Worm (Caenorhabditis elegans) whole organism, L4 larva: ENCODE measurements around the gene R07H5.9.

Source experiments
- D1046.2 ChIP-seq: fragments of 200-800 bp; sonication (Bioruptor generic); IDR thresholded peaks from 2 replicates; pipeline ENCODE4 v1.3.6; 2022; ENCODE audit warnings: missing genetic modification characterization, missing compliant biosample characterization
- F10B5.3 ChIP-seq: sonication (generic microtip); optimal IDR thresholded peaks from 2 replicates; lab custom pipeline; 2016; ENCODE audit warnings: mild to moderate bottlenecking, missing genetic modification characterization, missing compliant biosample characterization
- F26F4.8 ChIP-seq: fragments of 200-800 bp; sonication (Bioruptor generic); conservative IDR thresholded peaks from 2 replicates; pipeline ENCODE4 v1.3.6; 2022; ENCODE audit warnings: missing genetic modification characterization, missing compliant biosample characterization
- F37D6.2 ChIP-seq: sonication (generic microtip); optimal IDR thresholded peaks from 2 replicates; lab custom pipeline; 2016; ENCODE audit warnings: mild to moderate bottlenecking, missing genetic modification characterization, missing compliant biosample characterization
- R02D3.7 ChIP-seq: fragments of 150-350 bp; sonication (generic microtip); optimal IDR thresholded peaks from 3 replicates; lab custom pipeline; 2014; ENCODE audit warnings: missing biosample characterization, missing genetic modification characterization
- T26A8.4 ChIP-seq: fragments of 200-800 bp; sonication (Bioruptor generic); IDR thresholded peaks from 2 replicates; pipeline ENCODE4 v1.3.6; 2022; ENCODE audit warnings: missing genetic modification characterization, missing compliant biosample characterization
- Y48G9A.11 ChIP-seq: fragments of 200-800 bp; sonication (Bioruptor generic); IDR thresholded peaks from 2 replicates; pipeline ENCODE4 v1.3.6; 2022; ENCODE audit warnings: missing genetic modification reagents, missing genetic modification characterization, missing compliant biosample characterization
- ZK337.2 ChIP-seq: fragments of 200-800 bp; sonication (Bioruptor generic); IDR thresholded peaks from 2 replicates; pipeline ENCODE4 v1.3.6; 2022; ENCODE audit warnings: missing genetic modification reagents, missing genetic modification characterization, missing compliant biosample characterization
- aha-1 ChIP-seq: fragments of 150-350 bp; peaks from one replicate; lab custom pipeline; 2014; ENCODE audit warnings: missing biosample characterization, missing genetic modification characterization
- ama-1 ChIP-seq: fragments of 150-350 bp; optimal IDR thresholded peaks from 2 replicates; lab custom pipeline; 2014; ENCODE audit warnings: inconsistent platforms, mixed read lengths
- ceh-28 ChIP-seq: fragments of 150-350 bp; optimal IDR thresholded peaks from 2 replicates; lab custom pipeline; 2014; ENCODE audit warnings: missing biosample characterization, missing genetic modification reagents, missing genetic modification characterization
- ctbp-1 ChIP-seq: fragments of 200-800 bp; sonication (Bioruptor generic); IDR thresholded peaks from 2 replicates; pipeline ENCODE4 v1.3.6; 2022; ENCODE audit warnings: missing genetic modification reagents, missing genetic modification characterization, missing compliant biosample characterization
- daf-16 ChIP-seq, 3 experiments: sonication (generic microtip); optimal IDR thresholded peaks; 2 replicates each; lab custom pipeline; 2016 to 2017; ENCODE audit warnings: missing genetic modification characterization in 3 of 3, missing genetic modification reagents in 3 of 3, mild to moderate bottlenecking in 2 of 3, missing compliant biosample characterization in 2 of 3, missing biosample characterization in 1 of 3, moderate library complexity in 1 of 3
- daf-19 ChIP-seq: fragments of 200-800 bp; sonication (Bioruptor generic); conservative IDR thresholded peaks from 2 replicates; pipeline ENCODE4 v1.3.6; 2022; ENCODE audit warnings: missing genetic modification characterization, missing compliant biosample characterization
- dmd-6 ChIP-seq: fragments of 200-800 bp; sonication (Bioruptor generic); IDR thresholded peaks from 2 replicates; pipeline ENCODE4 v1.3.6; 2022; ENCODE audit warnings: missing genetic modification reagents, missing genetic modification characterization, missing compliant biosample characterization
- dmd-9 ChIP-seq: fragments of 200-800 bp; sonication (Bioruptor generic); IDR thresholded peaks from 2 replicates; pipeline ENCODE4 v1.3.6; 2022; ENCODE audit warnings: missing genetic modification reagents, missing genetic modification characterization, missing compliant biosample characterization
- dpl-1 ChIP-seq: fragments of 150-350 bp; optimal IDR thresholded peaks from 2 replicates; lab custom pipeline; 2014; ENCODE audit warnings: missing biosample characterization, missing genetic modification reagents, missing genetic modification characterization
- dve-1 ChIP-seq: sonication (generic microtip); optimal IDR thresholded peaks from 2 replicates; lab custom pipeline; 2017; ENCODE audit warnings: antibody characterized with exemption, mild to moderate bottlenecking, missing genetic modification characterization, missing compliant biosample characterization; ENCODE audit not compliant: insufficient read depth
- gei-8 ChIP-seq: fragments of 200-800 bp; sonication (Bioruptor generic); optimal IDR thresholded peaks from 2 replicates; lab custom pipeline; 2018; ENCODE audit warnings: mild to moderate bottlenecking, missing genetic modification characterization, missing compliant biosample characterization
- hlh-30 ChIP-seq: sonication (generic microtip); optimal IDR thresholded peaks from 2 replicates; lab custom pipeline; 2017; ENCODE audit warnings: antibody characterized with exemption, mild to moderate bottlenecking, missing genetic modification characterization, missing compliant biosample characterization; ENCODE audit not compliant: insufficient read depth
- jun-1 ChIP-seq: fragments of 150-350 bp; optimal IDR thresholded peaks from 2 replicates; lab custom pipeline; 2014; ENCODE audit warnings: missing biosample characterization, missing genetic modification reagents, missing genetic modification characterization
- lin-38 ChIP-seq: fragments of 200-800 bp; sonication (Bioruptor generic); IDR thresholded peaks from 2 replicates; pipeline ENCODE4 v1.3.6; 2022; ENCODE audit warnings: missing genetic modification reagents, missing genetic modification characterization, missing compliant biosample characterization
- lsy-2 ChIP-seq, 2 experiments: fragments of 150-350 bp in 1 of 2; sonication (generic microtip) in 1 of 2; optimal IDR thresholded peaks; 2 replicates each; lab custom pipeline; 2014 to 2017; ENCODE audit warnings: missing biosample characterization in 2 of 2, missing genetic modification characterization in 2 of 2
- madf-9 ChIP-seq: fragments of 200-800 bp; sonication (Bioruptor generic); conservative IDR thresholded peaks from 2 replicates; pipeline ENCODE4 v1.3.6; 2022; ENCODE audit warnings: missing genetic modification reagents, missing genetic modification characterization, missing compliant biosample characterization
- mdl-1 ChIP-seq, 2 experiments: fragments of 150-350 bp in 1 of 2; sonication (generic microtip) in 1 of 2; optimal IDR thresholded peaks; 2 replicates each; lab custom pipeline; 2014 to 2017; ENCODE audit warnings: missing biosample characterization in 2 of 2, missing genetic modification characterization in 2 of 2
- mdt-29 ChIP-seq: fragments of 200-800 bp; sonication (Bioruptor generic); IDR thresholded peaks from 2 replicates; pipeline ENCODE4 v1.3.6; 2022; ENCODE audit warnings: missing genetic modification reagents, missing genetic modification characterization, missing compliant biosample characterization
- mxl-2 ChIP-seq: fragments of 200-800 bp; sonication (Bioruptor generic); conservative IDR thresholded peaks from 2 replicates; pipeline ENCODE4 v1.3.6; 2022; ENCODE audit warnings: missing genetic modification reagents, missing genetic modification characterization, missing compliant biosample characterization
- nhr-102 ChIP-seq: sonication (generic microtip); optimal IDR thresholded peaks from 2 replicates; lab custom pipeline; 2016; ENCODE audit warnings: mild to moderate bottlenecking, missing genetic modification characterization, moderate library complexity, missing compliant biosample characterization
- nhr-28 ChIP-seq: fragments of 150-350 bp; optimal IDR thresholded peaks from 2 replicates; lab custom pipeline; 2014; ENCODE audit warnings: missing biosample characterization, missing genetic modification characterization
- nhr-41 ChIP-seq: fragments of 200-800 bp; sonication (Bioruptor generic); IDR thresholded peaks from 2 replicates; pipeline ENCODE4 v1.3.6; 2022; ENCODE audit warnings: missing genetic modification reagents, missing genetic modification characterization, missing compliant biosample characterization
- nhr-42 ChIP-seq: fragments of 200-800 bp; sonication (Bioruptor generic); IDR thresholded peaks from 2 replicates; pipeline ENCODE4 v1.3.6; 2022; ENCODE audit warnings: missing genetic modification characterization, missing compliant biosample characterization
- nhr-48 ChIP-seq: sonication (generic microtip); optimal IDR thresholded peaks from 2 replicates; lab custom pipeline; 2016; ENCODE audit warnings: mild to moderate bottlenecking, missing genetic modification characterization, missing compliant biosample characterization
- nhr-6 ChIP-seq: fragments of 150-350 bp; optimal IDR thresholded peaks from 2 replicates; lab custom pipeline; 2014; ENCODE audit warnings: missing biosample characterization, missing genetic modification characterization
- nhr-77 ChIP-seq: fragments of 150-350 bp; optimal IDR thresholded peaks from 2 replicates; lab custom pipeline; 2014; ENCODE audit warnings: missing biosample characterization, missing genetic modification characterization
- php-3 ChIP-seq: fragments of 200-800 bp; sonication (Bioruptor generic); IDR thresholded peaks from 2 replicates; pipeline ENCODE4 v1.3.6; 2022; ENCODE audit warnings: missing genetic modification reagents, missing genetic modification characterization, missing compliant biosample characterization
- pqm-1 ChIP-seq: sonication (generic microtip); optimal IDR thresholded peaks from 2 replicates; lab custom pipeline; 2017; ENCODE audit warnings: missing biosample characterization, missing genetic modification characterization
- sdz-12 ChIP-seq: fragments of 200-800 bp; sonication (Bioruptor generic); optimal IDR thresholded peaks from 2 replicates; lab custom pipeline; 2018; ENCODE audit warnings: mild to moderate bottlenecking, missing genetic modification characterization, missing compliant biosample characterization
- snpc-4 ChIP-seq: fragments of 150-350 bp; optimal IDR thresholded peaks from 2 replicates; lab custom pipeline; 2014; ENCODE audit warnings: missing biosample characterization, missing genetic modification characterization
- spr-1 ChIP-seq: sonication (generic microtip); optimal IDR thresholded peaks from 2 replicates; lab custom pipeline; 2016; ENCODE audit warnings: mild to moderate bottlenecking, missing genetic modification characterization, missing compliant biosample characterization
- spr-3 ChIP-seq: fragments of 200-800 bp; sonication (Bioruptor generic); optimal IDR thresholded peaks from 2 replicates; lab custom pipeline; 2018; ENCODE audit warnings: mild to moderate bottlenecking, missing genetic modification characterization, missing compliant biosample characterization
- tra-1 ChIP-seq: fragments of 200-800 bp; sonication (Bioruptor generic); IDR thresholded peaks from 2 replicates; pipeline ENCODE4 v1.3.6; 2022; ENCODE audit warnings: missing genetic modification reagents, missing genetic modification characterization, missing compliant biosample characterization
- unc-130 ChIP-seq: sonication (generic microtip); optimal IDR thresholded peaks from 2 replicates; lab custom pipeline; 2016; ENCODE audit warnings: missing genetic modification reagents, missing genetic modification characterization, missing compliant biosample characterization
- unc-39 ChIP-seq: sonication (generic microtip); optimal IDR thresholded peaks from 2 replicates; lab custom pipeline; 2017; ENCODE audit warnings: missing biosample characterization, missing genetic modification characterization
- unc-62 ChIP-seq, 3 experiments: fragments of 150-350 bp in 1 of 3; sonication (generic microtip); optimal IDR thresholded peaks in 2 of 3; peaks in 1 of 3; 1 replicate in 1 of 3; 2 replicates in 2 of 3; lab custom pipeline; 2014 to 2017; ENCODE audit warnings: missing biosample characterization in 3 of 3, missing genetic modification characterization in 3 of 3, missing genetic modification reagents in 3 of 3, missing genotype in 1 of 3
- zfp-3 ChIP-seq: fragments of 200-800 bp; sonication (Bioruptor generic); conservative IDR thresholded peaks from 2 replicates; pipeline ENCODE4 v1.3.6; 2022; ENCODE audit warnings: missing genetic modification reagents, missing genetic modification characterization, missing compliant biosample characterization
- zip-2 ChIP-seq: fragments of 150-350 bp; optimal IDR thresholded peaks from 2 replicates; lab custom pipeline; 2014; ENCODE audit warnings: missing biosample characterization, missing genetic modification characterization

The R07H5.9 gene

DNA sequence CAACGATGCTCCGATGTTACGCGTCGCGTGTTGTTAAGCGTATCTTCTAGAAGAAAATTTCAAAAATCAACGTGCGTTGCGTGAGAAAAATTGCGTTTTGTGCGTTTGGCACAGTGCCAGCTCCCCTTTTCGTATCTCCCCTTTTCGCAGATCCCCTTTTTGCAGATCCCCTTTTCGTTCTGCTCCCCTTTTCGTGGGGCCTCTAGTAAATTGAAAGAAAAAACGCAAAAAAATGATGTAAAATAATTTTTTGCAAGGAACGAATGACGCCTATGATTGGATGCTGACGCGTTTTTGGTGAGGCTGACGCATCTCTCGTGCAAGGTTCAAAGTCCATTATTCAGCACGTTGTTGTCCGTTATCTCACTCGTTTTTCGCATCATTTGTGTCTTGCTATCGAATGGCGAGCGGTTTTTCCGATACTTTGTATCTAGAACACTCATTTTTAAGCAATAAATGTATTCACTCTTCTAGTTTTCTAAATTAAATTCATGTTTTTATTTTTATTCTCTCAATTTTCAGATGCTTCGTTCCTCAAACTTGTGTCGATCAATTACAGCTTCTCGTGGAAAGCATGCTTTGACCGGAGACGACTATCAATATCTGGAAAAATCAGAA is 28.1 kb upstream of the R07H5.9 start, which contains the start of gene cpt-2 (continued):
- TF ChIP-seq dmd-9 (GFP tag; lab: Robert Waterston, UW) (peak; percentile 91), D1046.2 (GFP tag; lab: Robert Waterston, UW) (0 out of 2 replicates have a peak, but pooled peaks have one; percentile 51), nhr-102 (tag; lab: Kevin White, UChicago) (peak; percentile 70), ZK337.2 (GFP tag; lab: Robert Waterston, UW) (peak; percentile 88), nhr-28 (tag; lab: Kevin White, UChicago) (peak; percentile 96), daf-16 (GFP tag; optimal IDR thresholded peaks at IDR 0.05; lab: Kevin White, UChicago) (peak; percentile 13 to 73), daf-16 (tag; optimal IDR thresholded peaks at IDR 0.05; lab: Kevin White, UChicago) (peak; percentile 77), dpl-1 (GFP tag; lab: Kevin White, UChicago) (peak; percentile 76), mdt-29 (GFP tag; lab: Robert Waterston, UW) (peak; percentile 85), dmd-6 (GFP tag; lab: Robert Waterston, UW) (peak; percentile 94), jun-1 (tag; lab: Kevin White, UChicago) (peak; percentile 40), hlh-30 (tag; lab: Kevin White, UChicago) (peak; percentile 70), nhr-42 (GFP tag; lab: Robert Waterston, UW) (peak; percentile 87), F10B5.3 (tag; lab: Kevin White, UChicago) (peak; percentile 43), Y48G9A.11 (peak; percentile 90), tra-1 (GFP tag; lab: Robert Waterston, UW) (peak; percentile 90), mdl-1 (tag; optimal IDR thresholded peaks at IDR 0.05; lab: Kevin White, UChicago) (peak; percentile 5 to 77), lin-38 (GFP tag; lab: Robert Waterston, UW) (peak; percentile 91), T26A8.4 (GFP tag; lab: Robert Waterston, UW) (peak; percentile 93)

DNA sequence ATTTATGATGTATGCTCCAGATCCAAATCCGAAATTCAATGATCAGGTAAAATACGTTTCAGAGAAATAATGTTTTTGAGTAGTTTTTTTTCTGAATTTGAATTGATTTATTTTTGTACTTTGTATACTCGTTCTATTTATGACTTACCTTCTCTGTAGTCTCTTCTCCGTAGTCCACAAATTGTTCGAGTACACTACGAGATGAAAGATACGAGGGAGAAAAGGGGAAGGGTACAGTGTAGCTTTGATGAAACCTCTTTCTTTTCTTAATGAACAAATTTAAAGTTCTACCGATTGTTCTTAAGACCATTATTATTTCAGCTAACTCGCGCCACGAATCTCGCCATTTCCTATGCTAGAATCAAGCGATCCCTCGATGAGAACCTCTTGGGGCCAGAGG is 27.2 kb upstream of the R07H5.9 start:
- peak in 1 of 2 experiments; percentile 67 for TF ChIP-seq unc-62 (GFP tag; optimal IDR thresholded peaks at IDR 0.05 in 1 of 2; lab: Kevin White, UChicago)
- TF ChIP-seq unc-62 (tag; optimal IDR thresholded peaks at IDR 0.05; lab: Kevin White, UChicago): no peak
- no peak for TF ChIP-seq daf-19 (GFP tag; lab: Robert Waterston, UW)
- peak; percentile 30 for TF ChIP-seq dve-1 (tag; lab: Kevin White, UChicago)
- no peak for TF ChIP-seq spr-3
- peak; percentile 78 for TF ChIP-seq aha-1 (tag; lab: Kevin White, UChicago)
- TF ChIP-seq ceh-28 (tag; lab: Kevin White, UChicago): no peak
- no peak for TF ChIP-seq unc-130
- no peak for TF ChIP-seq snpc-4 (tag; lab: Kevin White, UChicago)
- TF ChIP-seq nhr-28 (tag; lab: Kevin White, UChicago): peak; percentile 99
- TF ChIP-seq unc-39 (tag; lab: Kevin White, UChicago): no peak
- TF ChIP-seq ctbp-1 (GFP tag; lab: Robert Waterston, UW): no peak
- no peak for TF ChIP-seq R02D3.7 (tag; lab: Kevin White, UChicago)
- TF ChIP-seq lsy-2 (tag; optimal IDR thresholded peaks at IDR 0.05; lab: Kevin White, UChicago): peak in 1 of 2 experiments; percentile 3
- peak; percentile 27 for TF ChIP-seq nhr-77 (tag; lab: Kevin White, UChicago)
- no peak for TF ChIP-seq daf-16 (GFP tag; optimal IDR thresholded peaks at IDR 0.05; lab: Kevin White, UChicago)
- TF ChIP-seq daf-16 (tag; optimal IDR thresholded peaks at IDR 0.05; lab: Kevin White, UChicago): peak; percentile 41

DNA sequence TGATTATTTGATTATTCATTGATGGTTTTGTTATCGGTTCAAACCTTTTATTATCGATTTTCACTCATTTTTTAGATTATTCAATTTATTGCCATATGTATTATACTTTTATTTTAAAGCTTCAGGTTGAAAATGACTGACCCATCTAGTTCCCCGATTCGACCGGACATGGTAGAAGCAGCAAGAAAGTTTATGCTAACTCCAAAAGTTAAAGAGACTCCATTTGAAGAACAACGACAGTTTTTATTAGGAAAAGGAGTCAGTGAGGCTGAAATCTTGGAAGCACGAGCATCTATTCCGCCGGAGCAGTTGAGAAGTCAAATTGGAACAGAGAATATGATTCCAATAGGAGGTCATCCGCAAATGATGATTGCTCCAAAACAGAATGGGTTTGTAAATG is 24.3 kb upstream of the R07H5.9 start, which contains the start of gene prx-14:
Gene prx-14 (plus strand): TSS at position 120 of the 400 bp plus-strand sequence.
- TF ChIP-seq nhr-41 (GFP tag; lab: Robert Waterston, UW) (no peak), pqm-1 (tag; lab: Kevin White, UChicago) (peak; percentile 11), nhr-6 (no peak), ceh-28 (tag; lab: Kevin White, UChicago) (no peak), mxl-2 (GFP tag; lab: Robert Waterston, UW) (no peak), F26F4.8 (no peak), F37D6.2 (no peak), gei-8 (no peak), spr-1 (no peak), sdz-12 (GFP tag; lab: Kevin White, UChicago) (no peak), aha-1 (tag; lab: Kevin White, UChicago) (peak; percentile 88), zip-2 (no peak), lin-38 (GFP tag; lab: Robert Waterston, UW) (peak; percentile 40), nhr-48 (peak; percentile 5), ama-1 (lab: Kevin White, UChicago) (peak; percentile 41), zfp-3 (0 out of 2 replicates have a peak, but pooled peaks have one; percentile 61), madf-9 (GFP tag; lab: Robert Waterston, UW) (no peak), php-3 (GFP tag; lab: Robert Waterston, UW) (0 out of 2 replicates have a peak, but pooled peaks have one; percentile 25), lsy-2 (tag; optimal IDR thresholded peaks at IDR 0.05; lab: Kevin White, UChicago) (no peak)
